Fruit fly (Drosophila melanogaster) whole organism, embryonic: ENCODE measurements around the gene CG13033.

ENCODE experiments used
- Abd-B ChIP-seq: fragments of 200-800 bp; sonication (Bioruptor generic); optimal IDR thresholded peaks from 2 replicates; lab custom pipeline; 2018; ENCODE audit warnings: missing biosample characterization, mild to moderate bottlenecking, missing genetic modification characterization, moderate library complexity
- Atf3 ChIP-seq: fragments of 200-800 bp; sonication (Bioruptor generic); optimal IDR thresholded peaks from 3 replicates; lab custom pipeline; 2016; ENCODE audit warnings: missing biosample characterization, missing genetic modification characterization
- Bgb ChIP-seq: fragments of 200-800 bp; sonication (Bioruptor generic); IDR thresholded peaks from 2 replicates; pipeline ENCODE4 v1.3.6; 2022; ENCODE audit warnings: missing biosample characterization, missing genetic modification characterization; ENCODE audit not compliant: partially characterized antibody
- CG10267 ChIP-seq: fragments of 200-800 bp; sonication (Bioruptor generic); optimal IDR thresholded peaks from 2 replicates; lab custom pipeline; 2018; ENCODE audit warnings: missing biosample characterization, mild to moderate bottlenecking, missing genetic modification characterization, moderate library complexity
- CG10462 ChIP-seq: fragments of 200-800 bp; sonication (Bioruptor generic); optimal IDR thresholded peaks from 2 replicates; lab custom pipeline; 2016; ENCODE audit warnings: missing biosample characterization, missing genetic modification characterization
- CG11085 ChIP-seq: fragments of 200-800 bp; sonication (Bioruptor generic); IDR thresholded peaks from 2 replicates; pipeline ENCODE4 v1.3.6; 2022; ENCODE audit warnings: missing biosample characterization, missing genetic modification characterization
- CG12299 ChIP-seq: fragments of 200-800 bp; sonication (Bioruptor generic); optimal IDR thresholded peaks from 2 replicates; lab custom pipeline; 2018; ENCODE audit warnings: missing biosample characterization, mild to moderate bottlenecking, missing genetic modification characterization
- CG13123 ChIP-seq: fragments of 200-800 bp; sonication (Bioruptor generic); optimal IDR thresholded peaks from 2 replicates; lab custom pipeline; 2016; ENCODE audit warnings: missing biosample characterization, missing genetic modification characterization
- CG13894 ChIP-seq: fragments of 200-800 bp; sonication (Bioruptor generic); optimal IDR thresholded peaks from 3 replicates; lab custom pipeline; 2018; ENCODE audit warnings: missing biosample characterization, mild to moderate bottlenecking, missing genetic modification characterization, moderate library complexity
- CG14441 ChIP-seq: fragments of 200-800 bp; sonication (Bioruptor generic); IDR thresholded peaks from 2 replicates; pipeline ENCODE4 v1.3.6; 2022; ENCODE audit warnings: missing biosample characterization, missing genetic modification characterization
- CG15073 ChIP-seq: fragments of 200-800 bp; sonication (Bioruptor generic); optimal IDR thresholded peaks from 2 replicates; lab custom pipeline; 2016; ENCODE audit warnings: missing biosample characterization, missing genetic modification characterization
- CG15696 ChIP-seq: fragments of 200-800 bp; sonication (Bioruptor generic); optimal IDR thresholded peaks from 2 replicates; lab custom pipeline; 2019; ENCODE audit warnings: missing biosample characterization, mild to moderate bottlenecking, missing genetic modification characterization, moderate library complexity
- CG17328 ChIP-seq: fragments of 200-800 bp; sonication (Bioruptor generic); IDR thresholded peaks from 2 replicates; pipeline ENCODE4 v1.3.6; 2022; ENCODE audit warnings: missing biosample characterization, missing genetic modification characterization
- CG17829 ChIP-seq: fragments of 200-800 bp; optimal IDR thresholded peaks from 2 replicates; lab custom pipeline; 2019; ENCODE audit warnings: missing biosample characterization, mild to moderate bottlenecking, missing genetic modification characterization, moderate library complexity
- CG18011 ChIP-seq: fragments of 200-800 bp; sonication (Bioruptor generic); optimal IDR thresholded peaks from 2 replicates; lab custom pipeline; 2017; ENCODE audit warnings: missing biosample characterization, missing genetic modification characterization, mild to moderate bottlenecking, moderate library complexity, missing genotype
- CG18619 ChIP-seq: fragments of 200-800 bp; sonication (Bioruptor generic); optimal IDR thresholded peaks from 3 replicates; lab custom pipeline; 2017; ENCODE audit warnings: missing biosample characterization, mild to moderate bottlenecking, missing genetic modification characterization
- CG6654 ChIP-seq: fragments of 200-800 bp; sonication (Bioruptor generic); optimal IDR thresholded peaks from 2 replicates; lab custom pipeline; 2017; ENCODE audit warnings: missing biosample characterization, mild to moderate bottlenecking, missing genetic modification characterization
- CG9437 ChIP-seq: fragments of 200-800 bp; sonication (Bioruptor generic); optimal IDR thresholded peaks from 2 replicates; lab custom pipeline; 2018; ENCODE audit warnings: missing biosample characterization, mild to moderate bottlenecking, missing genetic modification characterization
- CG9727 ChIP-seq: fragments of 200-800 bp; sonication (Bioruptor generic); optimal IDR thresholded peaks from 3 replicates; lab custom pipeline; 2017; ENCODE audit warnings: missing biosample characterization, mild to moderate bottlenecking, missing genetic modification characterization
- CHES-1-like ChIP-seq: fragments of 200-800 bp; sonication (Bioruptor generic); optimal IDR thresholded peaks from 2 replicates; lab custom pipeline; 2016; ENCODE audit warnings: missing biosample characterization, missing genetic modification characterization
- Deaf1 ChIP-seq: fragments of 200-800 bp; optimal IDR thresholded peaks from 3 replicates; lab custom pipeline; 2019; ENCODE audit warnings: missing biosample characterization, mild to moderate bottlenecking, missing genetic modification characterization, moderate library complexity
- Dp ChIP-seq: fragments of 200-800 bp; sonication (Bioruptor generic); optimal IDR thresholded peaks from 2 replicates; lab custom pipeline; 2018; ENCODE audit warnings: missing biosample characterization, mild to moderate bottlenecking, missing genetic modification characterization, moderate library complexity
- Dref ChIP-seq: fragments of 200-800 bp; sonication (Bioruptor generic); IDR thresholded peaks from 2 replicates; pipeline ENCODE4 v1.3.6; 2022; ENCODE audit warnings: missing biosample characterization, missing genetic modification characterization
- Hand ChIP-seq: fragments of 200-800 bp; sonication (Bioruptor generic); optimal IDR thresholded peaks from 2 replicates; lab custom pipeline; 2017; ENCODE audit warnings: mild to moderate bottlenecking, missing biosample characterization, missing genetic modification reagents, missing genetic modification characterization
- Max ChIP-seq: fragments of 200-800 bp; sonication (Bioruptor generic); optimal IDR thresholded peaks from 2 replicates; lab custom pipeline; 2016; ENCODE audit warnings: missing biosample characterization, mild to moderate bottlenecking, missing genetic modification characterization
- NC2α ChIP-seq: fragments of 200-800 bp; sonication (Bioruptor generic); optimal IDR thresholded peaks from 2 replicates; lab custom pipeline; 2016; ENCODE audit warnings: missing biosample characterization, missing genetic modification characterization
- Opbp ChIP-seq: fragments of 200-800 bp; sonication (Bioruptor generic); IDR thresholded peaks from 3 replicates; pipeline ENCODE4 v1.3.6; 2022; ENCODE audit warnings: missing biosample characterization, missing genetic modification characterization; ENCODE audit not compliant: partially characterized antibody
- Optix ChIP-seq: fragments of 200-800 bp; sonication (Bioruptor generic); IDR thresholded peaks from 3 replicates; pipeline ENCODE4 v1.3.6; 2022; ENCODE audit warnings: missing biosample characterization, missing genetic modification characterization
- Spps ChIP-seq: fragments of 200-800 bp; sonication (Bioruptor generic); optimal IDR thresholded peaks from 2 replicates; lab custom pipeline; 2018; ENCODE audit warnings: missing biosample characterization, mild to moderate bottlenecking, missing genetic modification characterization
- TFAM ChIP-seq: fragments of 200-800 bp; sonication (Bioruptor generic); optimal IDR thresholded peaks from 2 replicates; lab custom pipeline; 2017; ENCODE audit warnings: missing biosample characterization, missing genetic modification characterization, inconsistent platforms
- Taf1 ChIP-seq: fragments of 200-800 bp; sonication (Bioruptor generic); IDR thresholded peaks from 2 replicates; pipeline ENCODE4 v1.3.6; 2022; ENCODE audit warnings: missing biosample characterization, missing genetic modification characterization
- Trl ChIP-seq, 3 experiments: fragments of >200 bp in 2 of 3; fragments of 200-800 bp in 1 of 3; sonication (Bioruptor generic) in 1 of 3; optimal IDR thresholded peaks; 2 replicates in 1 of 3; 3 replicates in 2 of 3; lab custom pipeline; 2016 to 2017; ENCODE audit warnings: missing biosample characterization in 1 of 3, missing genetic modification characterization in 1 of 3
- Xbp1 ChIP-seq: fragments of 200-800 bp; sonication (Bioruptor generic); optimal IDR thresholded peaks from 3 replicates; lab custom pipeline; 2016; ENCODE audit warnings: missing biosample characterization, mild to moderate bottlenecking, missing genetic modification characterization
- cas ChIP-seq: fragments of 200-800 bp; sonication (Bioruptor generic); IDR thresholded peaks from 2 replicates; pipeline ENCODE4 v1.3.6; 2022; ENCODE audit warnings: missing biosample characterization, missing genetic modification characterization
- chif ChIP-seq, 2 experiments: fragments of 200-800 bp; sonication (Bioruptor generic); optimal IDR thresholded peaks; 3 replicates each; lab custom pipeline; 2016; ENCODE audit warnings: missing biosample characterization in 2 of 2, missing genetic modification characterization in 2 of 2
- croc ChIP-seq: fragments of 200-800 bp; sonication (Bioruptor generic); conservative IDR thresholded peaks from 3 replicates; pipeline ENCODE4 v1.3.6; 2022; ENCODE audit warnings: missing biosample characterization, missing genetic modification characterization
- crp ChIP-seq, 2 experiments: fragments of 200-800 bp; sonication (Bioruptor generic); optimal IDR thresholded peaks; 2 replicates in 1 of 2; 3 replicates in 1 of 2; lab custom pipeline; 2017; ENCODE audit warnings: missing biosample characterization in 2 of 2, missing genetic modification characterization in 2 of 2, mild to moderate bottlenecking in 1 of 2, moderate library complexity in 1 of 2
- ewg ChIP-seq: fragments of 200-800 bp; sonication (Bioruptor generic); optimal IDR thresholded peaks from 3 replicates; lab custom pipeline; 2017; ENCODE audit warnings: mild to moderate bottlenecking, missing biosample characterization, missing genetic modification reagents, missing genetic modification characterization
- gfzf ChIP-seq: fragments of 200-800 bp; sonication (Bioruptor generic); optimal IDR thresholded peaks from 2 replicates; lab custom pipeline; 2016; ENCODE audit warnings: missing biosample characterization, mild to moderate bottlenecking, missing genetic modification characterization, moderate library complexity
- gsb ChIP-seq: fragments of 200-800 bp; sonication (Bioruptor generic); IDR thresholded peaks from 2 replicates; pipeline ENCODE4 v1.3.6; 2022; ENCODE audit warnings: missing biosample characterization, missing genetic modification characterization
- h ChIP-seq: fragments of >200 bp; optimal IDR thresholded peaks from 2 replicates; lab custom pipeline; 2017
- hbn ChIP-seq: fragments of 200-800 bp; sonication (Bioruptor generic); IDR thresholded peaks from 2 replicates; pipeline ENCODE4 v1.3.6; 2022; ENCODE audit warnings: missing biosample characterization, missing genetic modification characterization; ENCODE audit not compliant: partially characterized antibody
- jumu ChIP-seq: fragments of 200-800 bp; sonication (Bioruptor generic); optimal IDR thresholded peaks from 3 replicates; lab custom pipeline; 2016; ENCODE audit warnings: missing biosample characterization, missing genetic modification characterization
- p53 ChIP-seq: fragments of 200-800 bp; sonication (Bioruptor generic); optimal IDR thresholded peaks from 2 replicates; lab custom pipeline; 2016; ENCODE audit warnings: missing biosample characterization, missing genetic modification characterization
- repo ChIP-seq: fragments of 200-800 bp; sonication (Bioruptor generic); optimal IDR thresholded peaks from 2 replicates; lab custom pipeline; 2016; ENCODE audit warnings: missing biosample characterization, missing genetic modification characterization
- row ChIP-seq: fragments of 200-800 bp; sonication (Bioruptor generic); IDR thresholded peaks from 3 replicates; pipeline ENCODE4 v1.3.6; 2022; ENCODE audit warnings: missing biosample characterization, missing genetic modification characterization
- so ChIP-seq: fragments of 200-800 bp; sonication (Bioruptor generic); IDR thresholded peaks from 3 replicates; pipeline ENCODE4 v1.3.6; 2022; ENCODE audit warnings: missing biosample characterization, missing genetic modification characterization
- usp ChIP-seq: fragments of >200 bp; optimal IDR thresholded peaks from 2 replicates; lab custom pipeline; 2017; ENCODE audit warnings: missing biosample characterization, missing genetic modification characterization
- vnd ChIP-seq: fragments of 200-800 bp; sonication (Bioruptor generic); IDR thresholded peaks from 3 replicates; pipeline ENCODE4 v1.3.6; 2022; ENCODE audit warnings: missing biosample characterization, missing genetic modification characterization; ENCODE audit not compliant: partially characterized antibody

CG13033 gene

dm6 chr3L:16587994-16588622 lies 42.7 kb upstream of the CG13033 start (continued):
- no peak for TF ChIP-seq Optix (GFP tag; lab: Robert Waterston, UW)
- TF ChIP-seq CG13123 (GFP tag; lab: Kevin White, UChicago), result peak; percentile 6
- peak; percentile 8 for TF ChIP-seq CG9437 (GFP tag; lab: Kevin White, UChicago)
- TF ChIP-seq CG12299 (tag; lab: Kevin White, UChicago), result peak; percentile 41
- TF ChIP-seq crp (GFP tag; optimal IDR thresholded peaks at IDR 0.05; lab: Kevin White, UChicago), result peak in 1 of 2 experiments; percentile 57
- TF ChIP-seq TFAM (GFP tag; lab: Kevin White, UChicago), result no peak
- peak; percentile 53 for TF ChIP-seq CG10267 (tag; lab: Kevin White, UChicago)
- no peak for TF ChIP-seq CG6654 (GFP tag; lab: Kevin White, UChicago)
- peak; percentile 76 for TF ChIP-seq Max
- TF ChIP-seq p53 (GFP tag; lab: Kevin White, UChicago), result peak; percentile 34
- peak; percentile 11; the same call in 1 of the 2 replicates for TF ChIP-seq gsb (GFP tag; lab: Robert Waterston, UW)
- TF ChIP-seq CG10462 (GFP tag; lab: Kevin White, UChicago), result no peak
- TF ChIP-seq Dref (GFP tag; lab: Robert Waterston, UW), result peak; percentile 52
- no peak for TF ChIP-seq Hand (GFP tag; lab: Kevin White, UChicago)
- peak; percentile 61 for TF ChIP-seq CG17829
- TF ChIP-seq CG17328, result peak; percentile 62
- TF ChIP-seq cas (GFP tag; lab: Robert Waterston, UW), result 0 out of 2 replicates have a peak, but pooled peaks have one; percentile 35
- TF ChIP-seq Spps (tag; lab: Kevin White, UChicago), result no peak
- TF ChIP-seq CG14441 (GFP tag; lab: Robert Waterston, UW), result peak; percentile 36; the same call in 1 of the 2 replicates
- TF ChIP-seq jumu (GFP tag; lab: Kevin White, UChicago), result peak; percentile 75
- TF ChIP-seq gfzf, result peak; percentile 55
- no peak for TF ChIP-seq h (lab: Kevin White, UChicago)
- TF ChIP-seq Taf1 (GFP tag; lab: Robert Waterston, UW), result no peak
- TF ChIP-seq so, result 0 out of 3 replicates have a peak, but pooled peaks have one; percentile 43
- no peak for TF ChIP-seq Trl (optimal IDR thresholded peaks at IDR 0.05; lab: Kevin White, UChicago)
- TF ChIP-seq Trl (GFP tag; optimal IDR thresholded peaks at IDR 0.05; lab: Kevin White, UChicago), result peak; percentile 42
- TF ChIP-seq CG11085, result peak; percentile 33; the same call in 1 of the 2 replicates
- TF ChIP-seq Xbp1, result peak; percentile 63
- peak; percentile 14 for TF ChIP-seq repo (GFP tag; lab: Kevin White, UChicago)
- TF ChIP-seq croc (GFP tag; lab: Robert Waterston, UW), result no peak
- TF ChIP-seq Abd-B (GFP tag; lab: Kevin White, UChicago), result peak; percentile 73
- peak; percentile 93 for TF ChIP-seq vnd (GFP tag; lab: Robert Waterston, UW)
- TF ChIP-seq Atf3, result peak; percentile 32
- TF ChIP-seq NC2α, result no peak
- peak; percentile 94 for TF ChIP-seq row (GFP tag; lab: Robert Waterston, UW)
- TF ChIP-seq CG18011, result no peak
- peak; percentile 95 for TF ChIP-seq hbn
- no peak for TF ChIP-seq CG15073 (GFP tag; lab: Kevin White, UChicago)
- no peak for TF ChIP-seq usp (GFP tag; lab: Kevin White, UChicago)
- TF ChIP-seq Dp (GFP tag; lab: Kevin White, UChicago), result peak; percentile 47
- TF ChIP-seq CG9727 (GFP tag; lab: Kevin White, UChicago), result peak; percentile 68
- TF ChIP-seq Bgb (GFP tag; lab: Robert Waterston, UW), result peak; percentile 90
- TF ChIP-seq CG13894 (tag; lab: Kevin White, UChicago), result peak; percentile 52
- TF ChIP-seq Deaf1 (tag; lab: Kevin White, UChicago), result no peak
- peak; percentile 13 for TF ChIP-seq CG15696 (tag; lab: Kevin White, UChicago)
- peak; percentile 85 for TF ChIP-seq Opbp (GFP tag; lab: Robert Waterston, UW)
- peak; percentile 78 for TF ChIP-seq CHES-1-like (GFP tag; lab: Kevin White, UChicago)
- peak; percentile 32 for TF ChIP-seq CG18619 (GFP tag; lab: Kevin White, UChicago)
- TF ChIP-seq ewg (GFP tag; lab: Kevin White, UChicago), result peak; percentile 68
- TF ChIP-seq chif (GFP tag; optimal IDR thresholded peaks at IDR 0.05; lab: Kevin White, UChicago), result peak; percentile 9 to 36
